Fruit fly (Drosophila melanogaster): Measurements from ENCODE around the gene CG32192.
A peak's percentile ranks its signal among the peaks of the same experiment; 100 is the strongest.

The CG32192 gene

dm6 chr3L:18014290-18014689 lies 25.8 kb upstream of the CG32192 start:
- TF ChIP-seq bab1 (GFP tag; optimal IDR thresholded peaks at IDR 0.05) (no peak), tj (GFP tag; optimal IDR thresholded peaks at IDR 0.05) (peak; percentile 93)

DNA sequence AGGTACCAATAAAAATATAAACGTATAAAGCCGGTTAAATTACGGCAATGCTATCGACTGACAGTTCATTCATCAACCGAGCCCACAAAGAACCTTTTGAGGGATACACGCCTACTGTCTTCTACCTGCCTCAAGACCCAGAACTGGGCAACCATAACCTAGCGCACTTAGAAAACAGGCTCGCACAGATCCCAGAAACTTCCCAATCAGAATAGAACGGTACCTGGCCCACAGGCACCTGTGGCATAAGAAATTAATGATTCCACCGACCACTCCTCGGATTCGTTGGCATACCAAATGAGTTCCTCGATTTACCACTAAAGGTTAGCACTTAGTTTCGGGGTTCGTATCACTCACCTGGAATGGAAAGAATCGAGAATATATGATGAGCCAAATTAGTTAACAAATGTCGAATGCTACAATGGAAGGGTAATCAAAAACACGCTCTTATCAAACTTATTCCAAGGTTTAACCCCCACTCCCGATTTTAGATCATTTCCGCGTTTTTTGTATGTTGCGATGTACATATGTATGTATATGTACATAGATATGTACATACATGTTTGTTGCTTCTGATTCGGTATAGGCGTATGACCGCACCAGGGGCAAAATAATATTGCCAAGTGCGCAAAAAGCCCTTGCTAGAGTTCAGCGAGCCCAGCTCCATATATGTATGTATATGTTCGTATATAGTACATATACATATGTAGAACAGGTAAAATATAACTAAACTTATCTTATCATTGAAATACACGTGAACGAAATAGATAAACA lies 24.8 kb upstream of the CG32192 start:
- TF ChIP-seq CG7045 (GFP tag; optimal IDR thresholded peaks at IDR 0.05) (no peak), bab1 (GFP tag; optimal IDR thresholded peaks at IDR 0.05) (no peak), CG5204 (GFP tag; optimal IDR thresholded peaks at IDR 0.05) (no peak), Clk (GFP tag; optimal IDR thresholded peaks at IDR 0.05) (no peak), ovo (GFP tag; optimal IDR thresholded peaks at IDR 0.05) (no peak), tj (GFP tag; optimal IDR thresholded peaks at IDR 0.05) (no peak), CG33017 (tag; optimal IDR thresholded peaks at IDR 0.05) (no peak), kay (GFP tag; ENCODE audit: borderline replicate concordance) (peak; percentile 39), Crg-1 (GFP tag; optimal IDR thresholded peaks at IDR 0.05) (no peak)

DNA sequence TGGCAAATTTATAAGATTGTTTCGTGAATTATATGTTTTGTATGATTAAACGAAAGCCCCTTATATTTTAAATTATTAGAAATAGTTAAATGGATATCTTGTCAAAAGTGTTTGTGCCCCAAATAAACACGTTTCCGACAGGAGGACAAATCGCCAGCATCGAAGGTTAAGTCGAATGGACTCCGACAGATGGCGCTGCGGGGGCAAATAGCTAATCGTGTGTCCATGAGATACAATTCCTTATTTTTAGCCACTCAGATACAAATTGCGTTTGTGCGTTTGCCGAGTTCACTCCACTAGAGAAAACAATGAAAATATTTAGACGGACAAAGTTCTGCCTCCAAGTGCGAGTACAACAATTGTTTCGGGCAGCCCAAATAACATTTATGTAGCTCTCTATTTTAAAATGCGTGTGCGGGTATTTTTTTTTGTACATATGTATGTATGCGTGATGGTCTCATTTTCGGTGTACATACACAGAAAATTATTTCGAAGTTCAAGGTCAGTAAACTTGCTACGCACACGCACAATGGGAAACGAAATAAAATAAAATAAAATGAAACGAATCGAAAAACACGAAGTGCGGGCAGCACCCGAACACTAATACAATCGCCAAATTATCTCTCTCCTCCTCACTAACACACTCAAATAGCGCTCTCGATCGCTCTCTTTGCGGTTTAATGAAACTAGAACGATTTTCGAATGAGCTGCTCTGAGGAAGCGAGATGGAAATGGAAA lies 23.8 kb upstream of the CG32192 start:
- no peak for TF ChIP-seq bab1 (GFP tag; optimal IDR thresholded peaks at IDR 0.05)
- no peak for TF ChIP-seq CG12768 (GFP tag; optimal IDR thresholded peaks at IDR 0.05)

dm6 chr3L:18016843-18017292 lies 23.2 kb upstream of the CG32192 start:
- TF ChIP-seq Mnt (GFP tag; optimal IDR thresholded peaks at IDR 0.05), result no peak
- TF ChIP-seq CG14711 (tag; optimal IDR thresholded peaks at IDR 0.05), result no peak
- TF ChIP-seq Hr96 (GFP tag; optimal IDR thresholded peaks at IDR 0.05), result no peak
- TF ChIP-seq pad (GFP tag; optimal IDR thresholded peaks at IDR 0.05), result no peak

- TF ChIP-seq ovo (GFP tag; optimal IDR thresholded peaks at IDR 0.05) (no peak), CG12768 (GFP tag; optimal IDR thresholded peaks at IDR 0.05) (no peak), cic (GFP tag; optimal IDR thresholded peaks at IDR 0.05) (no peak), bab1 (GFP tag; optimal IDR thresholded peaks at IDR 0.05) (no peak), pad (GFP tag; optimal IDR thresholded peaks at IDR 0.05) (no peak), Mnt (GFP tag; optimal IDR thresholded peaks at IDR 0.05) (no peak), cnc (optimal IDR thresholded peaks at IDR 0.05) (no peak), CG33017 (tag; optimal IDR thresholded peaks at IDR 0.05) (no peak), Crg-1 (GFP tag; optimal IDR thresholded peaks at IDR 0.05) (no peak), Hr96 (GFP tag; optimal IDR thresholded peaks at IDR 0.05) (no peak)
These were observed 22.5 kb upstream of the CG32192 start for dm6 chr3L:18017653-18018052.

DNA sequence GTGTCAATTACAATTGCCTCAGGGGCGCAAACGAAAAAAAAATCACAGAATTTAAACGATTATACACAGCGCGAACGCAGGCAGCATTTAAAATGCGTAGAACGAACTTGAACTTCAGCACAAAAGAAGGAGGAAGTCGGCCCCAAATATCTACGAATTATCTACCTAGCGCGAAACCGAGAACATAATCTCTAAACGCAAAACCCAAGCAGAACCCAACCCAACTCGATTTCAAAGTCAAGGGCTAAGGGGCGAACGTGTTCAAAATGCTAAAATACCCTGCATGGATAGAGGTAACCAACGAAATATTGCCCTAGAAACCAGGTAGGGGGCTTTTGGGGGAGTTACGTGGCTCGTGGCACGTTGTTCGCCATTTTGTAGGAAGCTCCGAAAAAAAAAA lies 21.6 kb upstream of the CG32192 start:
- TF ChIP-seq kay (GFP tag; ENCODE audit: borderline replicate concordance), result no peak

DNA sequence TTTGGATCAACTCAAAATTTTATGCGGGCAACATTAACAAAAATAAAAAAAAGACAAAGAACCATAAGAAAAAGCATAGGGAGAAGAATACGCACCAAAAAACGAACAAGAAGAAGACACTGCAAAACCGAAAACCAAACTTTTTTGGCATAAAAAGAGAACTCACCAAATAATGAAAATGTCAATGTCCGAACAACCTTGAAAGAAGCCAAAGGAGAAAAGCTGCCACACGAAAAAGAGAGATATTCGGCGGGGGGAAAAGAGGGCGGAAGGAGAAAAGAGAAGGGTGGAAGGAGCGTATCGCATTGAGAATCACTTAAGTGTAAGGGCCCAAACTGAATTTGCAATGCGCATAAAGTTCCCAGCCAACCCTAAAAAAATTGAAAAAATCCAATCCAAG lies 21.1 kb upstream of the CG32192 start:
- no peak for TF ChIP-seq CG7045 (GFP tag; optimal IDR thresholded peaks at IDR 0.05)
- TF ChIP-seq kay (GFP tag; ENCODE audit: borderline replicate concordance), result no peak
- TF ChIP-seq Crg-1 (GFP tag; optimal IDR thresholded peaks at IDR 0.05), result no peak
- no peak for TF ChIP-seq Hr96 (GFP tag; optimal IDR thresholded peaks at IDR 0.05)
- TF ChIP-seq CG11617 (GFP tag; optimal IDR thresholded peaks at IDR 0.05), result no peak
- no peak for TF ChIP-seq Mnt (GFP tag; optimal IDR thresholded peaks at IDR 0.05)
- TF ChIP-seq ovo (GFP tag; optimal IDR thresholded peaks at IDR 0.05), result no peak
- TF ChIP-seq bab1 (GFP tag; optimal IDR thresholded peaks at IDR 0.05), result no peak
- TF ChIP-seq tj (GFP tag; optimal IDR thresholded peaks at IDR 0.05), result no peak
- no peak for TF ChIP-seq cnc (optimal IDR thresholded peaks at IDR 0.05)
- TF ChIP-seq cic (GFP tag; optimal IDR thresholded peaks at IDR 0.05), result no peak
- no peak for TF ChIP-seq pad (GFP tag; optimal IDR thresholded peaks at IDR 0.05)
- no peak for TF ChIP-seq CG33017 (tag; optimal IDR thresholded peaks at IDR 0.05)

DNA sequence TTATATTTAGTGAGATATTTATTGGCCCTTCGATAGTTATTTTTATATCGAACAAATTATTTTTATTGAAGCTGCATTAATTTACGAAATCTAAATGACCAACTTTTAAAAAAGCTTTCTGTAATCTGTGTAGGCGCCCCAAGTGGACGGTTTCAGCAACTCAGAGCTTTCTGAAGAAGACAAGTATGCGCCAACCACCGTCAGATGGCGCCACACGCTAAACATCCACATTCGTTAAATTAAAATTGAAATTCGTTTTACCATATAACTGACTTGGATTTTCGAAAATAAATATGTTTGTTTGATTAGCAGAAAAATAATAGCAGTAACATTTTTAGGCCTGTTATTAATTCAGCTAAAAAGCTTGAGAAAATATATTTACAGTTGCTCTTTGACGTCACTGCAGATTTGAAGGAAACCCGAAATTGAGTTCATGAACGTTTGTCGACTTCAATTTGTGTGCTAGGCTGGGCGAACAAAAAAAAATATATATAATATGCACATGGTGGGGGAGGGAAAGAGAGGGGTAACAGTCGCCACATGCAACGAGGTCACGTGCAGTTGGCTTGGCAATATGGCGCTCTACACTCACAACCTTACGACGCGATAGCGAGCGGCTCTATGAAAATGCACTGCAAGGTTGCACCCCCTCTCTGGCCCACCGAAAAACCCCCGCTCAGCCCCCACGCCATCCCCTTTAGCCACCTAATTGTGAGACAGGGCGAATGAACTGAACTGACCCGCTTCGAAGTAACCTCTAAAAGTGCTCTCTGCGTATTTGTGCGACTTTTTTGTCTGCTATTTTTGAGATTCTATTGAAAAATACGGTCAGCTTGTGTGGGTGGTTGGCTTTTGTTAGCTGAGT lies 20.2 kb upstream of the CG32192 start:
- TF ChIP-seq Crg-1 (GFP tag; optimal IDR thresholded peaks at IDR 0.05) (peak; percentile 53), toe (GFP tag; optimal IDR thresholded peaks at IDR 0.05) (peak; percentile 63), cic (GFP tag; optimal IDR thresholded peaks at IDR 0.05) (no peak), Hr96 (GFP tag; optimal IDR thresholded peaks at IDR 0.05) (peak; percentile 77), CG5204 (GFP tag; optimal IDR thresholded peaks at IDR 0.05) (peak; percentile 76), CG11617 (GFP tag; optimal IDR thresholded peaks at IDR 0.05) (peak; percentile 48), CG7045 (GFP tag; optimal IDR thresholded peaks at IDR 0.05) (peak; percentile 50), kay (GFP tag; ENCODE audit: borderline replicate concordance) (peak; percentile 48), CG1620 (GFP tag; optimal IDR thresholded peaks at IDR 0.05) (peak; percentile 67), CG7101 (tag; optimal IDR thresholded peaks at IDR 0.05) (peak; percentile 67), pad (GFP tag; optimal IDR thresholded peaks at IDR 0.05) (peak; percentile 59), CG12768 (GFP tag; optimal IDR thresholded peaks at IDR 0.05) (peak; percentile 4), Clk (GFP tag; optimal IDR thresholded peaks at IDR 0.05) (peak; percentile 0), tj (GFP tag; optimal IDR thresholded peaks at IDR 0.05) (peak; percentile 21), bab1 (GFP tag; optimal IDR thresholded peaks at IDR 0.05) (peak; percentile 95), ovo (GFP tag; optimal IDR thresholded peaks at IDR 0.05) (peak; percentile 53), CG33017 (tag; optimal IDR thresholded peaks at IDR 0.05) (no peak), cnc (optimal IDR thresholded peaks at IDR 0.05) (no peak), Mnt (GFP tag; optimal IDR thresholded peaks at IDR 0.05) (peak; percentile 29), CG14711 (tag; optimal IDR thresholded peaks at IDR 0.05) (peak; percentile 54)
